Fruit fly (Drosophila melanogaster): ENCODE results near the gene Hus1-like.
A peak's percentile ranks its signal among the peaks of the same experiment; 100 is the strongest.

The Hus1-like gene

dm6 chr3R:4811936-4812534, at the start of gene Hus1-like, which contains the start of gene ctrip:
Gene Hus1-like, minus strand, starts transcription at chr3R:4812096.
Gene ctrip, minus strand, starts transcription at chr3R:4812096.
- TF ChIP-seq sv (GFP tag; optimal IDR thresholded peaks at IDR 0.05) (no peak), tai (GFP tag; optimal IDR thresholded peaks at IDR 0.05) (no peak), h (GFP tag; optimal IDR thresholded peaks at IDR 0.05) (peak; percentile 35), Vsx2 (GFP tag; optimal IDR thresholded peaks at IDR 0.05; ENCODE audit: partially characterized antibody) (no peak), psq (GFP tag; optimal IDR thresholded peaks at IDR 0.05) (no peak), dmrt93B (GFP tag; optimal IDR thresholded peaks at IDR 0.05) (no peak), Rel (GFP tag; optimal IDR thresholded peaks at IDR 0.05) (no peak), Rel (tag; optimal IDR thresholded peaks at IDR 0.05) (peak; percentile 54), dsf (GFP tag; optimal IDR thresholded peaks at IDR 0.05; ENCODE audit: borderline replicate concordance) (no peak), CG9705 (GFP tag; optimal IDR thresholded peaks at IDR 0.05) (no peak), sage (GFP tag; optimal IDR thresholded peaks at IDR 0.05) (no peak), Jra (GFP tag; optimal IDR thresholded peaks at IDR 0.05) (no peak), N (GFP tag; optimal IDR thresholded peaks at IDR 0.05) (no peak), foxo (GFP tag; optimal IDR thresholded peaks at IDR 0.05) (no peak), Myc (optimal IDR thresholded peaks at IDR 0.05) (peak; percentile 7), HLH106 (tag; optimal IDR thresholded peaks at IDR 0.05) (peak; percentile 9), rgr (GFP tag; optimal IDR thresholded peaks at IDR 0.05) (peak; percentile 31), Hr78 (GFP tag; optimal IDR thresholded peaks at IDR 0.05) (no peak), lola (GFP tag; optimal IDR thresholded peaks at IDR 0.05) (no peak), fru (GFP tag; optimal IDR thresholded peaks at IDR 0.05) (no peak), Sp1 (GFP tag; optimal IDR thresholded peaks at IDR 0.05) (peak; percentile 43), Hr83 (GFP tag; optimal IDR thresholded peaks at IDR 0.05; ENCODE audit: poor library complexity, severe bottlenecking) (no peak), jim (GFP tag; optimal IDR thresholded peaks at IDR 0.05) (no peak), Dif (GFP tag; optimal IDR thresholded peaks at IDR 0.05; ENCODE audit: partially characterized antibody) (no peak), GATAd (GFP tag; optimal IDR thresholded peaks at IDR 0.05) (no peak), br (GFP tag; optimal IDR thresholded peaks at IDR 0.05) (no peak), OdsH (GFP tag; optimal IDR thresholded peaks at IDR 0.05) (peak; percentile 8), woc (GFP tag; optimal IDR thresholded peaks at IDR 0.05) (peak; percentile 33), CG32264 (GFP tag; optimal IDR thresholded peaks at IDR 0.05) (no peak)

- TF ChIP-seq N (GFP tag; optimal IDR thresholded peaks at IDR 0.05) (no peak), brk (GFP tag; optimal IDR thresholded peaks at IDR 0.05) (no peak), Hr78 (GFP tag; optimal IDR thresholded peaks at IDR 0.05) (no peak), GATAd (GFP tag; optimal IDR thresholded peaks at IDR 0.05) (no peak), HLH106 (tag; optimal IDR thresholded peaks at IDR 0.05) (no peak), Jra (GFP tag; optimal IDR thresholded peaks at IDR 0.05) (no peak), dsf (GFP tag; optimal IDR thresholded peaks at IDR 0.05; ENCODE audit: borderline replicate concordance) (no peak), br (GFP tag; optimal IDR thresholded peaks at IDR 0.05) (no peak)
Observed at dm6 chr3R:4861144-4861543, 49.2 kb upstream of the Hus1-like start.

dm6 chr3R:4858508-4859275, 46.8 kb upstream of the Hus1-like start:
- no peak for TF ChIP-seq Myc (optimal IDR thresholded peaks at IDR 0.05)
- TF ChIP-seq N (GFP tag; optimal IDR thresholded peaks at IDR 0.05) = no peak
- no peak for TF ChIP-seq GATAd (GFP tag; optimal IDR thresholded peaks at IDR 0.05)
- no peak for TF ChIP-seq fru (GFP tag; optimal IDR thresholded peaks at IDR 0.05)
- TF ChIP-seq psq (GFP tag; optimal IDR thresholded peaks at IDR 0.05) = no peak
- TF ChIP-seq OdsH (GFP tag; optimal IDR thresholded peaks at IDR 0.05) = no peak
- no peak for TF ChIP-seq foxo (GFP tag; optimal IDR thresholded peaks at IDR 0.05)
- TF ChIP-seq HLH106 (tag; optimal IDR thresholded peaks at IDR 0.05) = no peak
- TF ChIP-seq brk (GFP tag; optimal IDR thresholded peaks at IDR 0.05) = no peak
- TF ChIP-seq Hnf4 (GFP tag; optimal IDR thresholded peaks at IDR 0.05) = no peak
- TF ChIP-seq woc (GFP tag; optimal IDR thresholded peaks at IDR 0.05) = no peak
- TF ChIP-seq rgr (GFP tag; optimal IDR thresholded peaks at IDR 0.05) = no peak
- no peak for TF ChIP-seq Sp1 (GFP tag; optimal IDR thresholded peaks at IDR 0.05)
- no peak for TF ChIP-seq Jra (GFP tag; optimal IDR thresholded peaks at IDR 0.05)
- TF ChIP-seq Abd-B (GFP tag; optimal IDR thresholded peaks at IDR 0.05) = no peak
- TF ChIP-seq br (GFP tag; optimal IDR thresholded peaks at IDR 0.05) = no peak
- TF ChIP-seq dl (GFP tag; optimal IDR thresholded peaks at IDR 0.05; ENCODE audit: insufficient read depth in 1 of 2, partially characterized antibody in 2 of 2) = no peak
